Worm (Caenorhabditis elegans) whole organism, late embryonic: ENCODE data around the gene col-160.

Source experiments
- ceh-24 ChIP-seq: sonication (generic microtip); optimal IDR thresholded peaks from 2 replicates; lab custom pipeline; 2016; ENCODE audit warnings: mild to moderate bottlenecking, missing genetic modification characterization, missing compliant biosample characterization
- npax-4 ChIP-seq: sonication (generic microtip); optimal IDR thresholded peaks from 2 replicates; lab custom pipeline; 2016; ENCODE audit warnings: missing genetic modification characterization, missing compliant biosample characterization
- pqm-1 ChIP-seq: sonication (generic microtip); optimal IDR thresholded peaks from 2 replicates; lab custom pipeline; 2016; ENCODE audit warnings: missing genetic modification characterization, missing compliant biosample characterization
- tbx-2 ChIP-seq: sonication (generic microtip); optimal IDR thresholded peaks from 2 replicates; lab custom pipeline; 2016; ENCODE audit warnings: missing genetic modification characterization, missing compliant biosample characterization

- no peak for TF ChIP-seq pqm-1 (tag; lab: Kevin White, UChicago)
- no peak for TF ChIP-seq npax-4 (tag; lab: Kevin White, UChicago)
- TF ChIP-seq ceh-24: no peak
- no peak for TF ChIP-seq tbx-2 (tag; lab: Kevin White, UChicago)
Observed at ce11 chrV:13209567-13209966, 7.6 kb upstream of the col-160 start, which contains the start of gene F57B1.6.
